Worm (Caenorhabditis elegans) whole organism, young adult: ENCODE data around the gene R01H2.1.

Experiments
- B0261.1 ChIP-seq: sonication (generic microtip); optimal IDR thresholded peaks from 2 replicates; lab custom pipeline; 2016; ENCODE audit warnings: mild to moderate bottlenecking, missing genetic modification characterization, moderate library complexity, missing compliant biosample characterization
- lin-54 ChIP-seq: fragments of 200-800 bp; sonication (Bioruptor generic); optimal IDR thresholded peaks from 2 replicates; lab custom pipeline; 2018; ENCODE audit warnings: mild to moderate bottlenecking, missing genetic modification characterization, missing compliant biosample characterization

DNA sequence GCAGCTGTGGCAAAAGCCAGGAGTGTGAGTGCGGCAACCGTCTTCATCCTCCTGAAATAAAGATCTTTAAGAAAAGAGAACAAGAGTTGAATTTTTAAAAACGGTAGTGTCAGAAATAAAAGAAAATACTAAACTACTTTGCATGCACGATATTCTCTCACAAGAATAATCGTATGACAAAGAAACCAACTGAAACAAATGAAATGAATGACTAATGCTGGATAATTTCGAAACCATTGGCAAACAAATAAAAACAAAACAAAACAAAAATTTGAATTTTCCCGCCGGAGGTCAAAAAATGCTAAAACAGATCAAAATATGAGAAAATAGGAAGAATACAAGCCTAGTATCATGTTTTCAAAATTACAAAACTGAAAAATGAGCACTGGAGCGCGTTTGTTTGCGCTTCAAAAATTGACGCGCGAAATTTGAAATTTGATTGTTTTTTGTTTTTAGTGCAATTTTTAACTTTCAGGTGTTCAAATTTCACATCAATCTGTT is 41.3 kb downstream of the R01H2.1 start, which contains the start of gene cpg-2:
- TF ChIP-seq B0261.1 (tag; lab: Kevin White, UChicago), result no peak
- peak; percentile 96 for TF ChIP-seq lin-54 (GFP tag; lab: Kevin White, UChicago)
